Worm (Caenorhabditis elegans): ENCODE results near the gene C25E10.5.

DNA sequence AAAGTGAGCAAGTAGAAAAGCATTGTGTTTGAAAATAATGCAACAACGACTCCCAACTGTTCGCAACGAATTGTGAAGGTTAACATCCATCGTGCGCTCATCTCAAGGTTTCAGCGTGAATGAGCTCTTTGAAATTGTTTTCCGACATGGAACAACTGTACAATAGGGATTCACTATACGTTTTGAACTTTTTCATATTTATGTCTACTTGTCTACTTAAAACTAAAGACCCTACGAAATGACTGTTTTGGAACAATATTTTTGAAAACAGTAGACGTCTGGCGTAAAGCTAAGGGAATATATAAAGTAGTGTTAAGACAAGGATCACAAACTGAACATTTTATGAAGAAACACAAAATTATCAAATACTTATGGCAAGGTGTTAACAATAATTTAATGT is 46.7 kb upstream of the C25E10.5 start, which contains the start of gene str-86:
- TF ChIP-seq ztf-11 (tag; optimal IDR thresholded peaks at IDR 0.05), result no peak
- TF ChIP-seq lsy-2 (tag; optimal IDR thresholded peaks at IDR 0.05), result no peak
- no peak for TF ChIP-seq elt-1 (tag; optimal IDR thresholded peaks at IDR 0.05; ENCODE audit: borderline replicate concordance, insufficient read depth)
- no peak for TF ChIP-seq sptf-1 (tag; optimal IDR thresholded peaks at IDR 0.05)
- no peak for TF ChIP-seq unc-62 (GFP tag; optimal IDR thresholded peaks at IDR 0.05)
- TF ChIP-seq nhr-76 (tag; optimal IDR thresholded peaks at IDR 0.05), result no peak
- TF ChIP-seq pha-4 (tag; optimal IDR thresholded peaks at IDR 0.05), result no peak
- TF ChIP-seq unc-39 (tag; optimal IDR thresholded peaks at IDR 0.05), result no peak
- TF ChIP-seq lin-13 (tag; optimal IDR thresholded peaks at IDR 0.05), result no peak
